Worm (Caenorhabditis elegans) whole organism, L1 larva: ENCODE measurements around the gene C34C12.6.

Source experiments
- ceh-8 ChIP-seq: fragments of 200-800 bp; sonication (Bioruptor generic); optimal IDR thresholded peaks from 2 replicates; lab custom pipeline; 2018; ENCODE audit warnings: mild to moderate bottlenecking, missing genetic modification characterization, moderate library complexity, missing compliant biosample characterization
- ces-1 ChIP-seq: fragments of 150-350 bp; optimal IDR thresholded peaks from 2 replicates; lab custom pipeline; 2014; ENCODE audit warnings: missing biosample characterization, missing genetic modification reagents, missing genetic modification characterization
- elt-3 ChIP-seq, 6 experiments: fragments of 150-350 bp in 1 of 6; sonication (generic microtip); optimal IDR thresholded peaks; 2 replicates each; lab custom pipeline; 2017 to 2018; ENCODE audit warnings: missing biosample characterization in 6 of 6, missing genetic modification characterization in 6 of 6, inconsistent platforms in 1 of 6
- fkh-10 ChIP-seq: sonication (generic microtip); optimal IDR thresholded peaks from 2 replicates; lab custom pipeline; 2017; ENCODE audit warnings: missing biosample characterization, missing genetic modification reagents, missing genetic modification characterization
- fos-1 ChIP-seq: fragments of 150-350 bp; optimal IDR thresholded peaks from 2 replicates; lab custom pipeline; 2014; ENCODE audit warnings: missing biosample characterization, missing genetic modification characterization
- nhr-237 ChIP-seq: fragments of 150-350 bp; optimal IDR thresholded peaks from 2 replicates; lab custom pipeline; 2014; ENCODE audit warnings: missing biosample characterization, missing genetic modification characterization
- unc-98 ChIP-seq: fragments of 200-800 bp; sonication (Bioruptor generic); IDR thresholded peaks from 2 replicates; pipeline ENCODE4 v1.3.6; 2022; ENCODE audit warnings: missing genetic modification characterization, missing compliant biosample characterization

- TF ChIP-seq nhr-237 (tag; lab: Kevin White, UChicago) (no peak), elt-3 (tag; optimal IDR thresholded peaks at IDR 0.05; lab: Kevin White, UChicago) (no peak), ces-1 (no peak), fkh-10 (no peak), ceh-8 (GFP tag; lab: Kevin White, UChicago) (no peak), unc-98 (no peak), fos-1 (tag; lab: Kevin White, UChicago) (no peak)
These were observed at the start of gene C34C12.6 for ce11 chrIII:3482291-3482690.
